Worm (Caenorhabditis elegans) whole organism, L4 larva: Measurements from ENCODE around the gene rib-1.

Experiments
- T20F7.1 ChIP-seq: fragments of 200-800 bp; sonication (Bioruptor generic); optimal IDR thresholded peaks from 2 replicates; lab custom pipeline; 2018; ENCODE audit warnings: mild to moderate bottlenecking, missing genetic modification characterization, missing compliant biosample characterization
- Y5F2A.4 ChIP-seq: fragments of 200-800 bp; sonication (Bioruptor generic); optimal IDR thresholded peaks from 2 replicates; lab custom pipeline; 2018; ENCODE audit warnings: mild to moderate bottlenecking, missing genetic modification characterization, missing compliant biosample characterization
- Y75B8A.6 ChIP-seq: fragments of 200-800 bp; sonication (Bioruptor generic); IDR thresholded peaks from 2 replicates; pipeline ENCODE4 v1.3.6; 2022; ENCODE audit warnings: missing genetic modification reagents, missing genetic modification characterization, missing compliant biosample characterization
- aha-1 ChIP-seq: fragments of 150-350 bp; peaks from one replicate; lab custom pipeline; 2014; ENCODE audit warnings: missing biosample characterization, missing genetic modification characterization
- ama-1 ChIP-seq: fragments of 150-350 bp; optimal IDR thresholded peaks from 2 replicates; lab custom pipeline; 2014; ENCODE audit warnings: inconsistent platforms, mixed read lengths
- attf-4 ChIP-seq: sonication (generic microtip); optimal IDR thresholded peaks from 3 replicates; lab custom pipeline; 2017; ENCODE audit warnings: missing biosample characterization, missing genetic modification characterization
- ceh-20 ChIP-seq: fragments of 200-800 bp; sonication (Bioruptor generic); IDR thresholded peaks from 2 replicates; pipeline ENCODE4 v1.3.6; 2022; ENCODE audit warnings: missing genetic modification reagents, missing genetic modification characterization, missing compliant biosample characterization
- ceh-62 ChIP-seq: sonication (generic microtip); optimal IDR thresholded peaks from 2 replicates; lab custom pipeline; 2017; ENCODE audit warnings: missing biosample characterization, missing genetic modification characterization
- ceh-82 ChIP-seq: sonication (generic microtip); optimal IDR thresholded peaks from 2 replicates; lab custom pipeline; 2017; ENCODE audit warnings: missing biosample characterization, missing genetic modification characterization
- daf-16 ChIP-seq, 3 experiments: sonication (generic microtip); optimal IDR thresholded peaks; 2 replicates each; lab custom pipeline; 2016 to 2017; ENCODE audit warnings: missing genetic modification characterization in 3 of 3, missing genetic modification reagents in 3 of 3, mild to moderate bottlenecking in 2 of 3, missing compliant biosample characterization in 2 of 3, missing biosample characterization in 1 of 3, moderate library complexity in 1 of 3
- daf-8 ChIP-seq: fragments of 200-800 bp; sonication (Bioruptor generic); IDR thresholded peaks from 2 replicates; pipeline ENCODE4 v1.3.6; 2022; ENCODE audit warnings: missing genetic modification characterization, missing compliant biosample characterization
- dpl-1 ChIP-seq: fragments of 150-350 bp; optimal IDR thresholded peaks from 2 replicates; lab custom pipeline; 2014; ENCODE audit warnings: missing biosample characterization, missing genetic modification reagents, missing genetic modification characterization
- duxl-1 ChIP-seq: sonication (generic microtip); optimal IDR thresholded peaks from 2 replicates; lab custom pipeline; 2016; ENCODE audit warnings: mild to moderate bottlenecking, missing genetic modification characterization, moderate library complexity, missing compliant biosample characterization; ENCODE audit not compliant: poor library complexity
- dve-1 ChIP-seq: sonication (generic microtip); optimal IDR thresholded peaks from 2 replicates; lab custom pipeline; 2017; ENCODE audit warnings: antibody characterized with exemption, mild to moderate bottlenecking, missing genetic modification characterization, missing compliant biosample characterization; ENCODE audit not compliant: insufficient read depth
- egl-27 ChIP-seq: sonication (generic microtip); optimal IDR thresholded peaks from 3 replicates; lab custom pipeline; 2017; ENCODE audit warnings: missing biosample characterization, missing genetic modification reagents, missing genetic modification characterization
- fos-1 ChIP-seq: fragments of 150-350 bp; optimal IDR thresholded peaks from 2 replicates; lab custom pipeline; 2014; ENCODE audit warnings: missing biosample characterization, missing genetic modification characterization
- hlh-11 ChIP-seq: fragments of 200-800 bp; sonication (Bioruptor generic); optimal IDR thresholded peaks from 2 replicates; lab custom pipeline; 2018; ENCODE audit warnings: mild to moderate bottlenecking, missing genetic modification characterization, missing compliant biosample characterization
- hlh-30 ChIP-seq: sonication (generic microtip); optimal IDR thresholded peaks from 2 replicates; lab custom pipeline; 2017; ENCODE audit warnings: antibody characterized with exemption, mild to moderate bottlenecking, missing genetic modification characterization, missing compliant biosample characterization; ENCODE audit not compliant: insufficient read depth
- jun-1 ChIP-seq: fragments of 150-350 bp; optimal IDR thresholded peaks from 2 replicates; lab custom pipeline; 2014; ENCODE audit warnings: missing biosample characterization, missing genetic modification reagents, missing genetic modification characterization
- lim-7 ChIP-seq: fragments of 200-800 bp; sonication (Bioruptor generic); IDR thresholded peaks from 2 replicates; pipeline ENCODE4 v1.3.6; 2022; ENCODE audit warnings: missing genetic modification characterization, missing compliant biosample characterization
- lin-39 ChIP-seq: fragments of 150-350 bp; optimal IDR thresholded peaks from 2 replicates; lab custom pipeline; 2014; ENCODE audit warnings: missing biosample characterization, missing genetic modification reagents, missing genetic modification characterization
- lsy-2 ChIP-seq, 2 experiments: fragments of 150-350 bp in 1 of 2; sonication (generic microtip) in 1 of 2; optimal IDR thresholded peaks; 2 replicates each; lab custom pipeline; 2014 to 2017; ENCODE audit warnings: missing biosample characterization in 2 of 2, missing genetic modification characterization in 2 of 2
- mdt-29 ChIP-seq: fragments of 200-800 bp; sonication (Bioruptor generic); IDR thresholded peaks from 2 replicates; pipeline ENCODE4 v1.3.6; 2022; ENCODE audit warnings: missing genetic modification reagents, missing genetic modification characterization, missing compliant biosample characterization
- mes-2 ChIP-seq: sonication (generic microtip); optimal IDR thresholded peaks from 2 replicates; lab custom pipeline; 2016; ENCODE audit warnings: missing genotype, mild to moderate bottlenecking, missing genetic modification characterization, missing compliant biosample characterization; ENCODE audit not compliant: poor library complexity, severe bottlenecking
- nhr-11 ChIP-seq: fragments of 150-350 bp; optimal IDR thresholded peaks from 2 replicates; lab custom pipeline; 2014; ENCODE audit warnings: missing biosample characterization, missing genetic modification characterization
- nhr-28 ChIP-seq: fragments of 150-350 bp; optimal IDR thresholded peaks from 2 replicates; lab custom pipeline; 2014; ENCODE audit warnings: missing biosample characterization, missing genetic modification characterization
- nhr-48 ChIP-seq: sonication (generic microtip); optimal IDR thresholded peaks from 2 replicates; lab custom pipeline; 2016; ENCODE audit warnings: mild to moderate bottlenecking, missing genetic modification characterization, missing compliant biosample characterization
- nhr-76 ChIP-seq: fragments of 150-350 bp; optimal IDR thresholded peaks from 2 replicates; lab custom pipeline; 2014; ENCODE audit warnings: missing biosample characterization, missing genetic modification characterization
- pha-4 ChIP-seq, 2 experiments: fragments of 150-350 bp in 1 of 2; fragments of 200-800 bp in 1 of 2; sonication (Bioruptor generic) in 1 of 2; IDR thresholded peaks in 1 of 2; optimal IDR thresholded peaks in 1 of 2; 2 replicates each; pipeline versions ENCODE4 v1.3.6 to Lab custom; 2014 to 2022; ENCODE audit warnings: missing genetic modification characterization in 2 of 2, missing genetic modification reagents in 2 of 2, missing biosample characterization in 1 of 2, missing compliant biosample characterization in 1 of 2
- snpc-1.2 ChIP-seq: fragments of 200-800 bp; sonication (Bioruptor generic); IDR thresholded peaks from 2 replicates; pipeline ENCODE4 v1.3.6; 2022; ENCODE audit warnings: missing genetic modification reagents, missing genetic modification characterization, missing compliant biosample characterization
- snpc-4 ChIP-seq: fragments of 150-350 bp; optimal IDR thresholded peaks from 2 replicates; lab custom pipeline; 2014; ENCODE audit warnings: missing biosample characterization, missing genetic modification characterization
- spr-1 ChIP-seq: sonication (generic microtip); optimal IDR thresholded peaks from 2 replicates; lab custom pipeline; 2016; ENCODE audit warnings: mild to moderate bottlenecking, missing genetic modification characterization, missing compliant biosample characterization
- spr-3 ChIP-seq: fragments of 200-800 bp; sonication (Bioruptor generic); optimal IDR thresholded peaks from 2 replicates; lab custom pipeline; 2018; ENCODE audit warnings: mild to moderate bottlenecking, missing genetic modification characterization, missing compliant biosample characterization
- tag-97 ChIP-seq: fragments of 200-800 bp; sonication (Bioruptor generic); IDR thresholded peaks from 2 replicates; pipeline ENCODE4 v1.3.6; 2022; ENCODE audit warnings: missing genetic modification characterization, missing compliant biosample characterization
- tra-1 ChIP-seq: fragments of 200-800 bp; sonication (Bioruptor generic); IDR thresholded peaks from 2 replicates; pipeline ENCODE4 v1.3.6; 2022; ENCODE audit warnings: missing genetic modification reagents, missing genetic modification characterization, missing compliant biosample characterization
- unc-62 ChIP-seq, 3 experiments: fragments of 150-350 bp in 1 of 3; sonication (generic microtip); optimal IDR thresholded peaks in 2 of 3; peaks in 1 of 3; 1 replicate in 1 of 3; 2 replicates in 2 of 3; lab custom pipeline; 2014 to 2017; ENCODE audit warnings: missing biosample characterization in 3 of 3, missing genetic modification characterization in 3 of 3, missing genetic modification reagents in 3 of 3, missing genotype in 1 of 3
- zag-1 ChIP-seq: fragments of 150-350 bp; optimal IDR thresholded peaks from 2 replicates; lab custom pipeline; 2014; ENCODE audit warnings: missing biosample characterization, missing genetic modification characterization
- zfp-2 ChIP-seq: sonication (generic microtip); optimal IDR thresholded peaks from 2 replicates; lab custom pipeline; 2016; ENCODE audit warnings: mild to moderate bottlenecking, missing genetic modification characterization, missing compliant biosample characterization

Gene rib-1

DNA sequence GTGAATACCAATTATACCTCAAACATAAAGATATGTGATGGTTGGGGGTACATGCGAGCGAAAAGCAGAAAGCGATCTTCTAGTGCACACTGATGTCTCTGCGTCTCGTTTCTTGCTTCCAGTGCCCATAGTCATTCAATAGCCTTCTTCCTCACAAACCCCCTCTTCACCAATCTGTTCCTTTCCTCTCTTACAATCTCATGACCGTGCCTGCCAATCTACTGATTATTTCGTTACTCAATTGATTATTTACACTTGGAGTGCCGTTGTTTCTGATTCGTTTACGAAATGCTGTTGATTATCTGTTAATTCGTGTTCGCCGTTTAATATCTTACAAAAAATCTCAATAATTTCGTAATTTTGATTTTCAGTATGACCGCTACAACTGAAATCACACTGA, 6.3 kb downstream of the rib-1 start:
- TF ChIP-seq daf-8 (GFP tag; lab: Robert Waterston, UW), result no peak
- TF ChIP-seq ceh-82 (tag; lab: Kevin White, UChicago), result no peak
- no peak for TF ChIP-seq unc-62 (GFP tag; optimal IDR thresholded peaks at IDR 0.05 in 1 of 2; lab: Kevin White, UChicago)
- TF ChIP-seq unc-62 (tag; optimal IDR thresholded peaks at IDR 0.05; lab: Kevin White, UChicago), result no peak
- no peak for TF ChIP-seq attf-4 (tag; lab: Kevin White, UChicago)
- no peak for TF ChIP-seq tra-1 (GFP tag; lab: Robert Waterston, UW)
- TF ChIP-seq hlh-30, result peak; percentile 5
- no peak for TF ChIP-seq lin-39 (tag; lab: Kevin White, UChicago)
- TF ChIP-seq mes-2 (tag; lab: Kevin White, UChicago), result peak; percentile 20
- no peak for TF ChIP-seq daf-16 (GFP tag; optimal IDR thresholded peaks at IDR 0.05; lab: Kevin White, UChicago)
- TF ChIP-seq daf-16 (tag; optimal IDR thresholded peaks at IDR 0.05; lab: Kevin White, UChicago), result peak; percentile 25
- TF ChIP-seq dve-1 (tag; lab: Kevin White, UChicago), result peak; percentile 15
- TF ChIP-seq duxl-1, result no peak
- peak; percentile 17 for TF ChIP-seq hlh-11 (tag; lab: Kevin White, UChicago)
- TF ChIP-seq nhr-28, result no peak
- no peak for TF ChIP-seq tag-97 (GFP tag; lab: Robert Waterston, UW)
- no peak for TF ChIP-seq nhr-48 (tag; lab: Kevin White, UChicago)
- no peak for TF ChIP-seq spr-1
- TF ChIP-seq zfp-2 (tag; lab: Kevin White, UChicago), result no peak
- TF ChIP-seq zag-1, result no peak
- no peak for TF ChIP-seq ceh-20 (GFP tag; lab: Robert Waterston, UW)
- no peak for TF ChIP-seq Y5F2A.4
- no peak for TF ChIP-seq nhr-76 (tag; lab: Kevin White, UChicago)
- no peak for TF ChIP-seq T20F7.1 (GFP tag; lab: Kevin White, UChicago)
- no peak for TF ChIP-seq lim-7 (GFP tag; lab: Robert Waterston, UW)
- TF ChIP-seq egl-27 (tag; lab: Kevin White, UChicago), result no peak
- no peak for TF ChIP-seq ceh-62 (tag; lab: Kevin White, UChicago)
- TF ChIP-seq pha-4 (GFP tag; IDR thresholded peaks at IDR 0.05; lab: Robert Waterston, UW), result no peak
- no peak for TF ChIP-seq pha-4 (tag; optimal IDR thresholded peaks at IDR 0.05; lab: Kevin White, UChicago)
- TF ChIP-seq lsy-2 (tag; optimal IDR thresholded peaks at IDR 0.05; lab: Kevin White, UChicago), result no peak

DNA sequence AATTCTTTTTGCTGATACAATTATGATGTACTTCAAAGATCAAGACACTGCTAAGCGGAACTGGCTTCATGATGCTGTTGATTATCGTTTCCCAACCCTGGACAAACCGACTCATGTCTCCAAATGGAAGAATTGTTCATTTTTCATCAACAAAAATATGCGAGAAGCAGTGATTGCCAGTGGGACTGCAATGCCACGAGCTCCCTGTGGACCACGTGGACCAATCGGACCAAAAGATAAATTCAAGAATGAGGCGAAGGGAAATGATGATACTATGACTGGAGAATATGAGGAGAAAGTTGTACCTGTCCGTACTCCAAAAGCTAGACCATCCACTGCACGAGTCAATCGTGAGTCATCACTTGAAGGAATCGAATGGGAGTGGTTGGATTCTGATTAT, 7.9 kb downstream of the rib-1 start:
- TF ChIP-seq ceh-62 (tag; lab: Kevin White, UChicago) (no peak), ceh-82 (tag; lab: Kevin White, UChicago) (no peak), aha-1 (tag; lab: Kevin White, UChicago) (peak; percentile 92), snpc-4 (tag; lab: Kevin White, UChicago) (no peak)

DNA sequence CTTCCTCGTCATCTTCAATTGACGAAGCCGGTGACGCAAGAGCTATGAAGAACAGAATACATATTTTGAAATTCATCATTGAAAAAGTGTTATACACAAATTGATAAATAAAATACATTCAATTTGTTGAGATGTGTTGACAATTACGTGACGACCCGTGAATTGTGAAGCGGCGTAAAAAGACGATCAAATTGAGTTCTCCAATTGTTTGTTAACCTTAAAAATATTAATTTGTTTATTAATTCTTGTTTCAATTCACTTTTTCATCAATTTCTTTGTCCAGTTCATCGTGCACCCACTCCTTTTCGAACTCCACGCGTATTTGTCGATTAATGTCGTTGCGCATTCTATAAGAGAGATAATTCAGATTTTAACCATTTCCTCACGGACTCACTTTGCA, 13.6 kb downstream of the rib-1 start, which contains the start of gene spe-36:
Gene spe-36 (minus strand): TSS at position 101 of the 400 bp plus-strand sequence.
- TF ChIP-seq snpc-1.2 (GFP tag; lab: Robert Waterston, UW), result no peak
- no peak for TF ChIP-seq nhr-11
- TF ChIP-seq spr-3 (GFP tag; lab: Kevin White, UChicago), result no peak
- TF ChIP-seq Y75B8A.6 (GFP tag; lab: Robert Waterston, UW), result no peak
- TF ChIP-seq nhr-48 (tag; lab: Kevin White, UChicago), result no peak
- TF ChIP-seq mdt-29 (GFP tag; lab: Robert Waterston, UW), result no peak
- no peak for TF ChIP-seq dpl-1
- no peak for TF ChIP-seq fos-1 (tag; lab: Kevin White, UChicago)
- TF ChIP-seq spr-1, result no peak
- no peak for TF ChIP-seq nhr-76 (tag; lab: Kevin White, UChicago)
- TF ChIP-seq jun-1 (tag; lab: Kevin White, UChicago), result no peak
- no peak for TF ChIP-seq ama-1 (lab: Kevin White, UChicago)
- TF ChIP-seq, all 104 proteins: peak for 0
